Fruit fly (Drosophila melanogaster) whole organism, embryonic: ENCODE measurements around the gene Glos.
A peak's percentile ranks its signal among the peaks of the same experiment; 100 is the strongest.

ENCODE experiments used
- Adf1 ChIP-seq: fragments of 200-800 bp; sonication (Bioruptor generic); IDR thresholded peaks from 2 replicates; pipeline ENCODE4 v1.3.6; 2022; ENCODE audit warnings: missing biosample characterization, missing genetic modification characterization
- Atf3 ChIP-seq: fragments of 200-800 bp; sonication (Bioruptor generic); optimal IDR thresholded peaks from 3 replicates; lab custom pipeline; 2016; ENCODE audit warnings: missing biosample characterization, missing genetic modification characterization
- Bteb2 ChIP-seq: fragments of 200-800 bp; sonication (Bioruptor generic); optimal IDR thresholded peaks from 2 replicates; lab custom pipeline; 2016; ENCODE audit warnings: missing biosample characterization, missing genetic modification characterization
- CG10267 ChIP-seq: fragments of 200-800 bp; sonication (Bioruptor generic); optimal IDR thresholded peaks from 2 replicates; lab custom pipeline; 2018; ENCODE audit warnings: missing biosample characterization, mild to moderate bottlenecking, missing genetic modification characterization, moderate library complexity
- CG12744 ChIP-seq: fragments of 200-800 bp; sonication (Bioruptor generic); optimal IDR thresholded peaks from 2 replicates; lab custom pipeline; 2016; ENCODE audit warnings: missing biosample characterization, missing genetic modification characterization
- CG12942 ChIP-seq: fragments of 200-800 bp; sonication (Bioruptor generic); optimal IDR thresholded peaks from 3 replicates; lab custom pipeline; 2016; ENCODE audit warnings: missing biosample characterization, missing genetic modification characterization
- CG13624 ChIP-seq: fragments of 200-800 bp; sonication (Bioruptor generic); optimal IDR thresholded peaks from 2 replicates; lab custom pipeline; 2016; ENCODE audit warnings: missing biosample characterization, missing genetic modification characterization
- CG15073 ChIP-seq: fragments of 200-800 bp; sonication (Bioruptor generic); optimal IDR thresholded peaks from 2 replicates; lab custom pipeline; 2016; ENCODE audit warnings: missing biosample characterization, missing genetic modification characterization
- CG15601 ChIP-seq: fragments of 200-800 bp; sonication (Bioruptor generic); optimal IDR thresholded peaks from 3 replicates; lab custom pipeline; 2019; ENCODE audit warnings: missing biosample characterization, mild to moderate bottlenecking, missing genetic modification characterization, moderate library complexity
- CG1603 ChIP-seq: fragments of 200-800 bp; sonication (Bioruptor generic); optimal IDR thresholded peaks from 2 replicates; lab custom pipeline; 2019; ENCODE audit warnings: missing biosample characterization, mild to moderate bottlenecking, missing genetic modification characterization, moderate library complexity
- CG16863 ChIP-seq: fragments of 200-800 bp; sonication (Bioruptor generic); optimal IDR thresholded peaks from 3 replicates; lab custom pipeline; 2016; ENCODE audit warnings: missing biosample characterization, missing genetic modification characterization
- CG17186 ChIP-seq: fragments of 200-800 bp; sonication (Bioruptor generic); optimal IDR thresholded peaks from 3 replicates; lab custom pipeline; 2017; ENCODE audit warnings: missing biosample characterization, missing genetic modification reagents, missing genetic modification characterization
- CG17361 ChIP-seq: fragments of 200-800 bp; sonication (Bioruptor generic); IDR thresholded peaks from 3 replicates; pipeline ENCODE4 v1.3.6; 2022; ENCODE audit warnings: missing biosample characterization, missing genetic modification characterization
- CG17385 ChIP-seq: fragments of 200-800 bp; sonication (Bioruptor generic); optimal IDR thresholded peaks from 3 replicates; lab custom pipeline; 2018; ENCODE audit warnings: missing biosample characterization, mild to moderate bottlenecking, missing genetic modification characterization
- CG31224 ChIP-seq: fragments of 200-800 bp; sonication (Bioruptor generic); IDR thresholded peaks from 2 replicates; pipeline ENCODE4 v1.3.6; 2022; ENCODE audit warnings: missing biosample characterization, missing genetic modification characterization
- CG31441 ChIP-seq: fragments of 200-800 bp; sonication (Bioruptor generic); IDR thresholded peaks from 2 replicates; pipeline ENCODE4 v1.3.6; 2022; ENCODE audit warnings: missing biosample characterization, missing genetic modification characterization
- CG3281 ChIP-seq: fragments of 200-800 bp; sonication (Bioruptor generic); optimal IDR thresholded peaks from 3 replicates; lab custom pipeline; 2017; ENCODE audit warnings: missing biosample characterization, mild to moderate bottlenecking, missing genetic modification characterization
- CG33557 ChIP-seq: fragments of 200-800 bp; sonication (Bioruptor generic); optimal IDR thresholded peaks from 2 replicates; lab custom pipeline; 2019; ENCODE audit warnings: missing biosample characterization, mild to moderate bottlenecking, missing genetic modification characterization, moderate library complexity
- CG34224 ChIP-seq: fragments of 200-800 bp; sonication (Bioruptor generic); IDR thresholded peaks from 3 replicates; pipeline ENCODE4 v1.3.6; 2022; ENCODE audit warnings: missing biosample characterization, missing genetic modification characterization; ENCODE audit not compliant: partially characterized antibody
- CG34376 ChIP-seq: fragments of 200-800 bp; sonication (Bioruptor generic); optimal IDR thresholded peaks from 2 replicates; lab custom pipeline; 2018; ENCODE audit warnings: missing biosample characterization, mild to moderate bottlenecking, missing genetic modification characterization
- CG34422 ChIP-seq: fragments of 200-800 bp; sonication (Bioruptor generic); IDR thresholded peaks from 3 replicates; pipeline ENCODE4 v1.3.6; 2022; ENCODE audit warnings: missing biosample characterization, missing genetic modification characterization
- CG3847 ChIP-seq: fragments of 200-800 bp; sonication (Bioruptor generic); IDR thresholded peaks from 2 replicates; pipeline ENCODE4 v1.3.6; 2022; ENCODE audit warnings: missing biosample characterization, missing genetic modification characterization
- CG3995 ChIP-seq: fragments of 200-800 bp; sonication (Bioruptor generic); optimal IDR thresholded peaks from 3 replicates; lab custom pipeline; 2016; ENCODE audit warnings: missing biosample characterization, missing genetic modification characterization
- CG4424 ChIP-seq: fragments of 200-800 bp; sonication (Bioruptor generic); optimal IDR thresholded peaks from 3 replicates; lab custom pipeline; 2016; ENCODE audit warnings: missing biosample characterization, missing genetic modification characterization
- CG6791 ChIP-seq: fragments of 200-800 bp; sonication (Bioruptor generic); IDR thresholded peaks from 3 replicates; pipeline ENCODE4 v1.3.6; 2022; ENCODE audit warnings: missing biosample characterization, missing genetic modification characterization; ENCODE audit not compliant: partially characterized antibody
- Dek ChIP-seq: fragments of 200-800 bp; sonication (Bioruptor generic); optimal IDR thresholded peaks from 3 replicates; lab custom pipeline; 2019; ENCODE audit warnings: missing biosample characterization, mild to moderate bottlenecking, missing genetic modification characterization, moderate library complexity
- Ets65A ChIP-seq: fragments of 200-800 bp; sonication (Bioruptor generic); peaks from one replicate; lab custom pipeline; 2016; ENCODE audit warnings: missing biosample characterization, missing genetic modification characterization
- Gsc ChIP-seq: fragments of 200-800 bp; sonication (Bioruptor generic); IDR thresholded peaks from 2 replicates; pipeline ENCODE4 v1.3.6; 2022; ENCODE audit warnings: missing biosample characterization, missing genetic modification characterization
- H15 ChIP-seq: fragments of 200-800 bp; sonication (Bioruptor generic); IDR thresholded peaks from 3 replicates; pipeline ENCODE4 v1.3.6; 2022; ENCODE audit warnings: missing biosample characterization, missing genetic modification characterization
- Hr51 ChIP-seq, 2 experiments: fragments of 200-800 bp; sonication (Bioruptor generic); optimal IDR thresholded peaks; 2 replicates in 1 of 2; 3 replicates in 1 of 2; lab custom pipeline; 2016 to 2018; ENCODE audit warnings: missing biosample characterization in 2 of 2, missing genetic modification characterization in 2 of 2, mild to moderate bottlenecking in 1 of 2, moderate library complexity in 1 of 2
- Med ChIP-seq: fragments of 200-800 bp; sonication (Bioruptor generic); peaks from one replicate; lab custom pipeline; 2016; ENCODE audit warnings: missing biosample characterization, missing genetic modification characterization, mild to moderate bottlenecking, inconsistent platforms, moderate library complexity
- Meics ChIP-seq: fragments of 200-800 bp; sonication (Bioruptor generic); optimal IDR thresholded peaks from 2 replicates; lab custom pipeline; 2017; ENCODE audit warnings: missing biosample characterization, mild to moderate bottlenecking, missing genetic modification characterization
- Pdp1 ChIP-seq, 2 experiments: fragments of 200-800 bp; sonication (Bioruptor generic); optimal IDR thresholded peaks; 3 replicates each; lab custom pipeline; 2016; ENCODE audit warnings: missing biosample characterization in 2 of 2, missing genetic modification characterization in 2 of 2, mild to moderate bottlenecking in 1 of 2, moderate library complexity in 1 of 2
- Xbp1 ChIP-seq: fragments of 200-800 bp; sonication (Bioruptor generic); optimal IDR thresholded peaks from 3 replicates; lab custom pipeline; 2016; ENCODE audit warnings: missing biosample characterization, mild to moderate bottlenecking, missing genetic modification characterization
- ase ChIP-seq: fragments of 200-800 bp; sonication (Bioruptor generic); IDR thresholded peaks from 3 replicates; pipeline ENCODE4 v1.3.6; 2022; ENCODE audit warnings: missing biosample characterization, missing genetic modification characterization
- bbx ChIP-seq: fragments of 200-800 bp; sonication (Bioruptor generic); IDR thresholded peaks from 2 replicates; pipeline ENCODE4 v1.3.6; 2022; ENCODE audit warnings: missing biosample characterization, missing genetic modification characterization; ENCODE audit not compliant: partially characterized antibody
- bowl ChIP-seq: fragments of 200-800 bp; sonication (Bioruptor generic); IDR thresholded peaks from 2 replicates; pipeline ENCODE4 v1.3.6; 2022; ENCODE audit warnings: missing biosample characterization, missing genetic modification characterization
- chn ChIP-seq: fragments of 200-800 bp; sonication (Bioruptor generic); optimal IDR thresholded peaks from 2 replicates; lab custom pipeline; 2016; ENCODE audit warnings: missing biosample characterization, missing genetic modification characterization
- danr ChIP-seq: fragments of 200-800 bp; sonication (Bioruptor generic); IDR thresholded peaks from 2 replicates; pipeline ENCODE4 v1.3.6; 2022; ENCODE audit warnings: missing biosample characterization, missing genetic modification characterization
- dpn ChIP-seq, 2 experiments: fragments of 200-800 bp; sonication (Bioruptor generic); optimal IDR thresholded peaks; 3 replicates each; lab custom pipeline; 2016; ENCODE audit warnings: missing biosample characterization in 2 of 2, missing genetic modification characterization in 2 of 2
- hbn ChIP-seq: fragments of 200-800 bp; sonication (Bioruptor generic); IDR thresholded peaks from 2 replicates; pipeline ENCODE4 v1.3.6; 2022; ENCODE audit warnings: missing biosample characterization, missing genetic modification characterization; ENCODE audit not compliant: partially characterized antibody
- ind ChIP-seq: fragments of 200-800 bp; sonication (Bioruptor generic); optimal IDR thresholded peaks from 3 replicates; lab custom pipeline; 2016; ENCODE audit warnings: missing biosample characterization, missing genetic modification characterization
- knrl ChIP-seq: fragments of 200-800 bp; sonication (Bioruptor generic); IDR thresholded peaks from 3 replicates; pipeline ENCODE4 v1.3.6; 2022; ENCODE audit warnings: missing biosample characterization, missing genetic modification characterization; ENCODE audit not compliant: partially characterized antibody
- lilli ChIP-seq: fragments of 200-800 bp; sonication (Bioruptor generic); optimal IDR thresholded peaks from 3 replicates; lab custom pipeline; 2016; ENCODE audit warnings: missing biosample characterization, missing genetic modification characterization
- nmo ChIP-seq: fragments of 200-800 bp; sonication (Bioruptor generic); optimal IDR thresholded peaks from 2 replicates; lab custom pipeline; 2018; ENCODE audit warnings: missing biosample characterization, mild to moderate bottlenecking, missing genetic modification characterization, moderate library complexity
- sna ChIP-seq: fragments of 200-800 bp; sonication (Bioruptor generic); IDR thresholded peaks from 2 replicates; pipeline ENCODE4 v1.3.6; 2022; ENCODE audit warnings: missing biosample characterization, missing genetic modification characterization; ENCODE audit not compliant: partially characterized antibody
- sug ChIP-seq: fragments of 200-800 bp; optimal IDR thresholded peaks from 2 replicates; lab custom pipeline; 2019; ENCODE audit warnings: missing biosample characterization, mild to moderate bottlenecking, missing genetic modification characterization, moderate library complexity
- vvl ChIP-seq: fragments of 200-800 bp; sonication (Bioruptor generic); IDR thresholded peaks from 2 replicates; pipeline ENCODE4 v1.3.6; 2022; ENCODE audit warnings: missing biosample characterization, missing genetic modification characterization

The Glos gene

dm6 chrX:3968346-3969044 is 32.2 kb downstream of the Glos start, which contains the start of gene CG6428 (continued):
- peak; percentile 44 for TF ChIP-seq lilli (GFP tag; lab: Kevin White, UChicago)
- TF ChIP-seq CG16863: no peak
- peak in 1 of 2 experiments; percentile 15 for TF ChIP-seq Hr51 (GFP tag; optimal IDR thresholded peaks at IDR 0.05; lab: Kevin White, UChicago)
- peak; percentile 31 for TF ChIP-seq CG13624 (GFP tag; lab: Kevin White, UChicago)
- peak; percentile 20 for TF ChIP-seq Meics (GFP tag; lab: Kevin White, UChicago)
- peak; percentile 61 for TF ChIP-seq CG1603 (tag; lab: Kevin White, UChicago)
- peak; percentile 12 for TF ChIP-seq CG12744
- TF ChIP-seq hbn (GFP tag; lab: Robert Waterston, UW): peak; percentile 50; the same call in 1 of the 2 replicates
- TF ChIP-seq chn (GFP tag; lab: Kevin White, UChicago): peak; percentile 26
- TF ChIP-seq ase (GFP tag; lab: Robert Waterston, UW): no peak
- no peak for TF ChIP-seq bowl
- peak; percentile 99 for TF ChIP-seq sug (tag; lab: Kevin White, UChicago)
- peak; percentile 70; the same call in 2 of the 3 replicates for TF ChIP-seq knrl (GFP tag; lab: Robert Waterston, UW)
- peak; percentile 93 for TF ChIP-seq CG10267 (tag; lab: Kevin White, UChicago)
- peak; percentile 50; the same call in 2 of the 3 replicates for TF ChIP-seq CG6791 (GFP tag; lab: Robert Waterston, UW)
- no peak for TF ChIP-seq Gsc (GFP tag; lab: Robert Waterston, UW)
- TF ChIP-seq CG15601 (tag; lab: Kevin White, UChicago): peak; percentile 42
- TF ChIP-seq CG34376 (GFP tag; lab: Kevin White, UChicago): peak; percentile 83
- peak; percentile 42 for TF ChIP-seq CG12942 (GFP tag; lab: Kevin White, UChicago)
- TF ChIP-seq H15: peak; percentile 5; the same call in 1 of the 3 replicates
- TF ChIP-seq CG17385 (GFP tag; lab: Kevin White, UChicago): peak; percentile 5
- TF ChIP-seq CG3847 (GFP tag; lab: Robert Waterston, UW): peak; percentile 93
- peak; percentile 47 for TF ChIP-seq ind
- no peak for TF ChIP-seq CG31224 (GFP tag; lab: Robert Waterston, UW)
- TF ChIP-seq CG34422: 0 out of 3 replicates have a peak, but pooled peaks have one; percentile 42
- peak; percentile 16 for TF ChIP-seq CG3281 (GFP tag; lab: Kevin White, UChicago)
- no peak for TF ChIP-seq CG15073 (GFP tag; lab: Kevin White, UChicago)
- peak; percentile 49; the same call in 1 of the 2 replicates for TF ChIP-seq bbx (GFP tag; lab: Robert Waterston, UW)
- peak; percentile 49 for TF ChIP-seq nmo
- TF ChIP-seq CG4424 (GFP tag; lab: Kevin White, UChicago): peak; percentile 17
- TF ChIP-seq Pdp1 (GFP tag; optimal IDR thresholded peaks at IDR 0.05; lab: Kevin White, UChicago): peak in 1 of 2 experiments; percentile 7
- peak; percentile 66 for TF ChIP-seq Xbp1
- TF ChIP-seq Dek: peak; percentile 17
- no peak for TF ChIP-seq danr (GFP tag; lab: Robert Waterston, UW)
- peak; percentile 69 for TF ChIP-seq sna (GFP tag; lab: Robert Waterston, UW)
- TF ChIP-seq dpn (GFP tag; optimal IDR thresholded peaks at IDR 0.05; lab: Kevin White, UChicago): peak; percentile 17 to 29
- TF ChIP-seq vvl (GFP tag; lab: Robert Waterston, UW): peak; percentile 71
- TF ChIP-seq Ets65A (GFP tag; lab: Kevin White, UChicago): peak; percentile 96
- no peak for TF ChIP-seq CG3995 (GFP tag; lab: Kevin White, UChicago)
- no peak; the same call in 1 of the 2 replicates for TF ChIP-seq CG31441 (GFP tag; lab: Robert Waterston, UW)
- TF ChIP-seq Bteb2: no peak
- no peak for TF ChIP-seq Atf3 (GFP tag; lab: Kevin White, UChicago)
- TF ChIP-seq CG33557 (GFP tag; lab: Kevin White, UChicago): peak; percentile 10
- 0 out of 3 replicates have a peak, but pooled peaks have one; percentile 38 for TF ChIP-seq CG17361
- peak; percentile 11 for TF ChIP-seq CG17186
- peak; percentile 88 for TF ChIP-seq Med (GFP tag; lab: Kevin White, UChicago)
- TF ChIP-seq CG34224 (GFP tag; lab: Robert Waterston, UW): peak; percentile 67; the same call in 2 of the 3 replicates
- TF ChIP-seq Adf1 (GFP tag; lab: Robert Waterston, UW): no peak; the same call in 1 of the 2 replicates
